Worm (Caenorhabditis elegans) whole organism, L1 larva: ENCODE results near the gene T16G1.3.

Experiments used
- F16B12.6 ChIP-seq: fragments of 150-350 bp; optimal IDR thresholded peaks from 2 replicates; lab custom pipeline; 2014; ENCODE audit warnings: missing biosample characterization, missing genetic modification characterization
- Y116A8C.19 ChIP-seq: sonication (generic microtip); optimal IDR thresholded peaks from 2 replicates; lab custom pipeline; 2016; ENCODE audit warnings: missing compliant biosample characterization, missing genetic modification characterization, borderline replicate concordance
- aly-2 ChIP-seq: fragments of 150-350 bp; optimal IDR thresholded peaks from 2 replicates; lab custom pipeline; 2014; ENCODE audit warnings: missing biosample characterization, missing genetic modification characterization
- blmp-1 ChIP-seq: fragments of 150-350 bp; optimal IDR thresholded peaks from 2 replicates; lab custom pipeline; 2014; ENCODE audit warnings: missing biosample characterization, missing genetic modification characterization
- ceh-90 ChIP-seq: sonication (generic microtip); optimal IDR thresholded peaks from 2 replicates; lab custom pipeline; 2016; ENCODE audit warnings: missing genetic modification characterization, missing compliant biosample characterization
- efl-1 ChIP-seq, 4 experiments: fragments of 150-350 bp; optimal IDR thresholded peaks in 3 of 4; peaks in 1 of 4; 1 replicate in 1 of 4; 2 replicates in 3 of 4; lab custom pipeline; 2014; ENCODE audit warnings: missing biosample characterization in 2 of 4, missing genetic modification characterization in 2 of 4, missing genetic modification reagents in 2 of 4
- efl-3 ChIP-seq: fragments of 200-800 bp; sonication (Bioruptor generic); optimal IDR thresholded peaks from 2 replicates; lab custom pipeline; 2018; ENCODE audit warnings: mild to moderate bottlenecking, missing genetic modification characterization, missing compliant biosample characterization
- elt-2 ChIP-seq: sonication (generic microtip); optimal IDR thresholded peaks from 2 replicates; lab custom pipeline; 2016; ENCODE audit warnings: missing genetic modification characterization, mild to moderate bottlenecking, inconsistent platforms, missing compliant biosample characterization, missing genetic modification reagents
- isw-1 ChIP-seq: fragments of 200-800 bp; sonication (Bioruptor generic); IDR thresholded peaks from 2 replicates; pipeline ENCODE4 v1.3.6; 2022; ENCODE audit warnings: missing genetic modification characterization, missing compliant biosample characterization
- jun-1 ChIP-seq: fragments of 150-350 bp; optimal IDR thresholded peaks from 2 replicates; lab custom pipeline; 2014; ENCODE audit warnings: missing biosample characterization, missing genetic modification reagents, missing genetic modification characterization
- lin-14 ChIP-seq: fragments of 200-800 bp; sonication (Bioruptor generic); optimal IDR thresholded peaks from 2 replicates; lab custom pipeline; 2018; ENCODE audit warnings: mild to moderate bottlenecking, missing genetic modification characterization, moderate library complexity, missing compliant biosample characterization
- lin-35 ChIP-seq, 2 experiments: fragments of 150-350 bp; optimal IDR thresholded peaks; 2 replicates each; lab custom pipeline; 2014; ENCODE audit warnings: missing biosample characterization in 2 of 2, missing genetic modification characterization in 2 of 2, missing genetic modification reagents in 2 of 2
- mef-2 ChIP-seq: fragments of 150-350 bp; optimal IDR thresholded peaks from 2 replicates; lab custom pipeline; 2014; ENCODE audit warnings: missing biosample characterization, missing genetic modification characterization
- nhr-19 ChIP-seq: fragments of 200-800 bp; sonication (Bioruptor generic); conservative IDR thresholded peaks from 2 replicates; pipeline ENCODE4 v1.3.6; 2022; ENCODE audit warnings: missing genetic modification characterization, missing compliant biosample characterization
- nhr-20 ChIP-seq: sonication (generic microtip); optimal IDR thresholded peaks from 2 replicates; lab custom pipeline; 2016; ENCODE audit warnings: mild to moderate bottlenecking, missing genetic modification characterization, missing compliant biosample characterization
- nhr-84 ChIP-seq: sonication (generic microtip); optimal IDR thresholded peaks from 2 replicates; lab custom pipeline; 2017; ENCODE audit warnings: missing biosample characterization, missing genetic modification characterization
- nhr-85 ChIP-seq: sonication (generic microtip); peaks from one replicate; lab custom pipeline; 2016; ENCODE audit warnings: missing genetic modification characterization, inconsistent platforms, missing compliant biosample characterization
- pag-3 ChIP-seq: sonication (generic microtip); optimal IDR thresholded peaks from 2 replicates; lab custom pipeline; 2017; ENCODE audit warnings: missing genetic modification characterization, mild to moderate bottlenecking, missing compliant biosample characterization, antibody characterized with exemption, borderline replicate concordance; ENCODE audit not compliant: insufficient read depth
- pax-3 ChIP-seq: fragments of 200-800 bp; sonication (Bioruptor generic); optimal IDR thresholded peaks from 2 replicates; lab custom pipeline; 2018; ENCODE audit warnings: mild to moderate bottlenecking, missing genetic modification characterization, moderate library complexity, missing compliant biosample characterization
- pqm-1 ChIP-seq: sonication (generic microtip); optimal IDR thresholded peaks from 3 replicates; lab custom pipeline; 2017; ENCODE audit warnings: missing biosample characterization, missing genetic modification characterization
- rnt-1 ChIP-seq: sonication (generic microtip); optimal IDR thresholded peaks from 2 replicates; lab custom pipeline; 2016; ENCODE audit warnings: mild to moderate bottlenecking, missing genetic modification characterization, moderate library complexity, missing compliant biosample characterization
- skn-1 ChIP-seq: fragments of 150-350 bp; optimal IDR thresholded peaks from 2 replicates; lab custom pipeline; 2014; ENCODE audit warnings: missing biosample characterization, missing genetic modification characterization
- sptf-1 ChIP-seq: fragments of 150-350 bp; optimal IDR thresholded peaks from 2 replicates; lab custom pipeline; 2014; ENCODE audit warnings: missing biosample characterization, missing genetic modification characterization
- swsn-7 ChIP-seq: sonication (generic microtip); optimal IDR thresholded peaks from 2 replicates; lab custom pipeline; 2016; ENCODE audit warnings: missing genetic modification characterization, missing compliant biosample characterization
- unc-98 ChIP-seq: fragments of 200-800 bp; sonication (Bioruptor generic); IDR thresholded peaks from 2 replicates; pipeline ENCODE4 v1.3.6; 2022; ENCODE audit warnings: missing genetic modification characterization, missing compliant biosample characterization

Gene T16G1.3

ce11 chrV:12941797-12942474 is 2.2 kb downstream of the T16G1.3 start, which contains the start of gene T16G1.4 (continued):
- TF ChIP-seq lin-35 (GFP tag; optimal IDR thresholded peaks at IDR 0.05; lab: Kevin White, UChicago), result peak in 1 of 2 experiments; percentile 22

- TF ChIP-seq F16B12.6, result no peak
- TF ChIP-seq efl-1 (optimal IDR thresholded peaks at IDR 0.05; lab: Kevin White, UChicago), result no peak
- peak in 1 of 2 experiments; percentile 41 for TF ChIP-seq efl-1 (GFP tag; optimal IDR thresholded peaks at IDR 0.05 in 1 of 2; lab: Kevin White, UChicago)
Measured at ce11 chrV:12939434-12939833, 4.7 kb downstream of the T16G1.3 start, which contains the start of gene T16G1.5. TSS of gene T16G1.5 (minus strand) at chrV:12939552.

ce11 chrV:12937098-12937497 is 7.0 kb downstream of the T16G1.3 start, which contains the start of gene T16G1.6:
TSS of gene T16G1.6 (minus strand) at chrV:12937174.
- TF ChIP-seq nhr-20 (peak; percentile 56), lin-35 (GFP tag; optimal IDR thresholded peaks at IDR 0.05; lab: Kevin White, UChicago) (peak in 1 of 2 experiments; percentile 17), nhr-84 (tag; lab: Kevin White, UChicago) (no peak), elt-2 (peak; percentile 82), lin-14 (GFP tag; lab: Kevin White, UChicago) (peak; percentile 4)

- peak; percentile 85 for TF ChIP-seq nhr-20
- no peak for TF ChIP-seq skn-1
- no peak for TF ChIP-seq unc-98
- TF ChIP-seq pag-3 (tag; lab: Kevin White, UChicago), result no peak
- TF ChIP-seq pqm-1 (tag; lab: Kevin White, UChicago), result no peak
- TF ChIP-seq rnt-1, result no peak
- TF ChIP-seq lin-14 (GFP tag; lab: Kevin White, UChicago), result peak; percentile 30
- TF ChIP-seq lin-35 (GFP tag; optimal IDR thresholded peaks at IDR 0.05; lab: Kevin White, UChicago), result peak in 1 of 2 experiments; percentile 42
- no peak for TF ChIP-seq Y116A8C.19
- TF ChIP-seq efl-3, result no peak
- peak; percentile 87 for TF ChIP-seq elt-2
- TF ChIP-seq mef-2 (tag; lab: Kevin White, UChicago), result no peak
- no peak for TF ChIP-seq F16B12.6
- TF ChIP-seq nhr-19 (GFP tag; lab: Robert Waterston, UW), result no peak
- TF ChIP-seq efl-1 (optimal IDR thresholded peaks at IDR 0.05; lab: Kevin White, UChicago), result no peak
- TF ChIP-seq efl-1 (GFP tag; optimal IDR thresholded peaks at IDR 0.05 in 1 of 2; lab: Kevin White, UChicago), result peak in 1 of 2 experiments; percentile 59
- no peak for TF ChIP-seq aly-2 (tag; lab: Kevin White, UChicago)
- TF ChIP-seq swsn-7 (tag; lab: Kevin White, UChicago), result no peak
- no peak for TF ChIP-seq isw-1 (GFP tag; lab: Robert Waterston, UW)
Measured at ce11 chrV:12934976-12935375, 9.2 kb downstream of the T16G1.3 start, which contains the start of gene T16G1.7. TSS of gene T16G1.7 (minus strand) at chrV:12935112.

- TF ChIP-seq efl-1 (optimal IDR thresholded peaks at IDR 0.05; lab: Kevin White, UChicago) (no peak), efl-1 (GFP tag; optimal IDR thresholded peaks at IDR 0.05 in 1 of 2; lab: Kevin White, UChicago) (peak in 1 of 2 experiments; percentile 2), sptf-1 (tag; lab: Kevin White, UChicago) (no peak), elt-2 (peak; percentile 37), nhr-85 (tag; lab: Kevin White, UChicago) (peak; percentile 28), ceh-90 (tag; lab: Kevin White, UChicago) (no peak), pax-3 (no peak)
Measured at ce11 chrV:12933654-12934053, 10.5 kb downstream of the T16G1.3 start.

- no peak for TF ChIP-seq lin-14 (GFP tag; lab: Kevin White, UChicago)
- peak; percentile 97 for TF ChIP-seq blmp-1
Measured at ce11 chrV:12928929-12929532, 15.1 kb downstream of the T16G1.3 start, which contains the start of gene T16G1.2. TSS of gene T16G1.2 (plus strand) at chrV:12929482.

- no peak for TF ChIP-seq efl-1 (optimal IDR thresholded peaks at IDR 0.05; lab: Kevin White, UChicago)
- peak in 1 of 2 experiments; percentile 12 for TF ChIP-seq efl-1 (GFP tag; optimal IDR thresholded peaks at IDR 0.05 in 1 of 2; lab: Kevin White, UChicago)
- TF ChIP-seq jun-1 (tag; lab: Kevin White, UChicago), result no peak
Measured at ce11 chrV:12924128-12924527, 20.0 kb downstream of the T16G1.3 start, which contains the start of gene pqn-67. TSS of gene pqn-67 (plus strand) at chrV:12924428.
